Worm (Caenorhabditis elegans): ENCODE measurements around the gene col-175.

DNA sequence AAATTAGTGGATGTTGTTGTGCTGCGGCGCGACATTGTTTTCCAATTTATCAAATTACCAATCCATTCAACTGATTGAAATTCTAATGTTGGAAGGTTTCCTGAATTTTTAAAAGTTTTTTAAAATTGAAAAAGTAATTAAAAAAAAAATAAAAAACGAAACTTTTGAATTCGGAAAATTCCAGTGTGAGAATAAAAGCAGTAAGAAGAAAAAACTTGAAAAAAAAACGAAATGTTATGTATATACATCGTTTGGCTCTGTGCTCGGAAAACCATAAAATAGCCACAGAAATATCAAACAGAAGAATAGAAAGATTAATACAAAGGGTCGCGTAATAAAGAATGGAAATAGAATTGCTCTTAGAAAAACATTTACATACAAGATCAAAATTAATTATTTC lies 2.4 kb downstream of the col-175 start, which contains the start of gene vav-1:
- TF ChIP-seq cog-1 (tag; optimal IDR thresholded peaks at IDR 0.05) (no peak), flt-1 (GFP tag; IDR thresholded peaks at IDR 0.05) (no peak), klf-2 (GFP tag; conservative IDR thresholded peaks at IDR 0.05) (no peak), T22C8.4 (GFP tag; IDR thresholded peaks at IDR 0.05) (no peak), ztf-29 (GFP tag; IDR thresholded peaks at IDR 0.05) (no peak), med-1 (GFP tag; optimal IDR thresholded peaks at IDR 0.05; ENCODE audit: insufficient read depth) (no peak)
